Worm (Caenorhabditis elegans): ENCODE data around the gene srj-19.

ce11 chrV:2565525-2565924 lies 5.0 kb downstream of the srj-19 start, which contains the start of gene Y45G12C.1:
- TF ChIP-seq ref-1 (GFP tag; conservative IDR thresholded peaks at IDR 0.05) (no peak), flt-1 (GFP tag; IDR thresholded peaks at IDR 0.05) (no peak), med-1 (GFP tag; optimal IDR thresholded peaks at IDR 0.05; ENCODE audit: insufficient read depth) (no peak), klf-2 (GFP tag; conservative IDR thresholded peaks at IDR 0.05) (no peak), T22C8.4 (GFP tag; IDR thresholded peaks at IDR 0.05) (no peak), tab-1 (GFP tag; IDR thresholded peaks at IDR 0.05) (no peak)
